Worm (Caenorhabditis elegans) whole organism, L2 larva: ENCODE data around the gene col-120.
"Not testable (repeated sequence)": the region's sequence is repeated elsewhere in the genome, so short reads cannot be mapped to it uniquely, and the experiment has no call there.

Source experiments
- C34F6.9 ChIP-seq: fragments of 150-350 bp; optimal IDR thresholded peaks from 2 replicates; lab custom pipeline; 2014; ENCODE audit warnings: missing biosample characterization, missing genetic modification characterization
- R02D3.7 ChIP-seq: fragments of 150-350 bp; optimal IDR thresholded peaks from 2 replicates; lab custom pipeline; 2014; ENCODE audit warnings: missing biosample characterization, missing genetic modification characterization
- Y55F3AM.14 ChIP-seq: fragments of 200-800 bp; sonication (Bioruptor generic); optimal IDR thresholded peaks from 2 replicates; lab custom pipeline; 2018; ENCODE audit warnings: mild to moderate bottlenecking, missing genetic modification characterization, missing compliant biosample characterization
- ZK546.5 ChIP-seq: sonication (generic microtip); optimal IDR thresholded peaks from 2 replicates; lab custom pipeline; 2017; ENCODE audit warnings: missing biosample characterization, missing genetic modification characterization
- aly-2 ChIP-seq: fragments of 150-350 bp; optimal IDR thresholded peaks from 2 replicates; lab custom pipeline; 2014; ENCODE audit warnings: missing biosample characterization, missing genetic modification characterization
- ceh-16 ChIP-seq: fragments of 150-350 bp; optimal IDR thresholded peaks from 2 replicates; lab custom pipeline; 2014; ENCODE audit warnings: missing biosample characterization, missing genetic modification characterization
- ceh-82 ChIP-seq: fragments of 150-350 bp; optimal IDR thresholded peaks from 2 replicates; lab custom pipeline; 2014; ENCODE audit warnings: missing biosample characterization, missing genetic modification characterization
- dmd-4 ChIP-seq: sonication (generic microtip); optimal IDR thresholded peaks from 2 replicates; lab custom pipeline; 2017; ENCODE audit warnings: missing biosample characterization, missing genetic modification characterization
- elt-1 ChIP-seq: fragments of 150-350 bp; optimal IDR thresholded peaks from 2 replicates; lab custom pipeline; 2014; ENCODE audit warnings: missing biosample characterization, missing genetic modification characterization
- lin-11 ChIP-seq: fragments of 150-350 bp; sonication (generic microtip); optimal IDR thresholded peaks from 2 replicates; lab custom pipeline; 2014; ENCODE audit warnings: missing biosample characterization, missing genetic modification characterization, inconsistent platforms, mixed read lengths
- lin-39 ChIP-seq: fragments of 150-350 bp; optimal IDR thresholded peaks from 2 replicates; lab custom pipeline; 2014; ENCODE audit warnings: missing biosample characterization, missing genetic modification reagents, missing genetic modification characterization
- mbf-1 ChIP-seq: sonication (generic microtip); optimal IDR thresholded peaks from 2 replicates; lab custom pipeline; 2017; ENCODE audit warnings: missing biosample characterization, missing genetic modification characterization
- nhr-10 ChIP-seq: sonication (generic microtip); optimal IDR thresholded peaks from 2 replicates; lab custom pipeline; 2017; ENCODE audit warnings: missing biosample characterization, missing genetic modification characterization
- nhr-11 ChIP-seq: fragments of 150-350 bp; optimal IDR thresholded peaks from 2 replicates; lab custom pipeline; 2014; ENCODE audit warnings: missing biosample characterization, missing genetic modification characterization
- nhr-12 ChIP-seq: fragments of 150-350 bp; optimal IDR thresholded peaks from 2 replicates; lab custom pipeline; 2014; ENCODE audit warnings: missing biosample characterization, missing genetic modification characterization
- nhr-129 ChIP-seq: fragments of 150-350 bp; optimal IDR thresholded peaks from 2 replicates; lab custom pipeline; 2014; ENCODE audit warnings: missing biosample characterization, missing genetic modification characterization
- nhr-21 ChIP-seq: fragments of 150-350 bp; optimal IDR thresholded peaks from 2 replicates; lab custom pipeline; 2014; ENCODE audit warnings: missing biosample characterization, missing genetic modification characterization
- nhr-237 ChIP-seq: fragments of 150-350 bp; optimal IDR thresholded peaks from 2 replicates; lab custom pipeline; 2014; ENCODE audit warnings: missing biosample characterization, missing genetic modification characterization
- nhr-25 ChIP-seq: fragments of 150-350 bp; sonication (generic microtip); optimal IDR thresholded peaks from 3 replicates; lab custom pipeline; 2014; ENCODE audit warnings: missing biosample characterization, missing genetic modification characterization
- nhr-6 ChIP-seq: fragments of 150-350 bp; optimal IDR thresholded peaks from 2 replicates; lab custom pipeline; 2014; ENCODE audit warnings: missing biosample characterization, missing genetic modification characterization
- sem-4 ChIP-seq: fragments of 150-350 bp; optimal IDR thresholded peaks from 2 replicates; lab custom pipeline; 2014; ENCODE audit warnings: missing biosample characterization, missing genetic modification reagents, missing genetic modification characterization
- skn-1 ChIP-seq: sonication (generic microtip); optimal IDR thresholded peaks from 2 replicates; lab custom pipeline; 2017; ENCODE audit warnings: missing biosample characterization, missing genetic modification characterization
- sma-3 ChIP-seq: sonication (generic microtip); optimal IDR thresholded peaks from 2 replicates; lab custom pipeline; 2016; ENCODE audit warnings: missing genetic modification reagents, missing genetic modification characterization, missing compliant biosample characterization
- sma-9 ChIP-seq, 2 experiments: fragments of 150-350 bp in 1 of 2; sonication (generic microtip) in 1 of 2; optimal IDR thresholded peaks; 2 replicates each; lab custom pipeline; 2014 to 2016; ENCODE audit warnings: missing genetic modification characterization in 2 of 2, mild to moderate bottlenecking in 1 of 2, missing biosample characterization in 1 of 2, missing compliant biosample characterization in 1 of 2, missing genetic modification reagents in 1 of 2, moderate library complexity in 1 of 2
- unc-39 ChIP-seq: fragments of 150-350 bp; optimal IDR thresholded peaks from 2 replicates; lab custom pipeline; 2014; ENCODE audit warnings: missing biosample characterization, missing genetic modification characterization
- unc-62 ChIP-seq: fragments of 150-350 bp; optimal IDR thresholded peaks from 2 replicates; lab custom pipeline; 2014; ENCODE audit warnings: missing biosample characterization, missing genetic modification reagents, missing genetic modification characterization
- ztf-11 ChIP-seq: sonication (generic microtip); optimal IDR thresholded peaks from 2 replicates; lab custom pipeline; 2017; ENCODE audit warnings: missing biosample characterization, missing genetic modification characterization
- ztf-4 ChIP-seq: fragments of 150-350 bp; optimal IDR thresholded peaks from 2 replicates; lab custom pipeline; 2014; ENCODE audit warnings: missing biosample characterization, missing genetic modification characterization

col-120 gene

DNA sequence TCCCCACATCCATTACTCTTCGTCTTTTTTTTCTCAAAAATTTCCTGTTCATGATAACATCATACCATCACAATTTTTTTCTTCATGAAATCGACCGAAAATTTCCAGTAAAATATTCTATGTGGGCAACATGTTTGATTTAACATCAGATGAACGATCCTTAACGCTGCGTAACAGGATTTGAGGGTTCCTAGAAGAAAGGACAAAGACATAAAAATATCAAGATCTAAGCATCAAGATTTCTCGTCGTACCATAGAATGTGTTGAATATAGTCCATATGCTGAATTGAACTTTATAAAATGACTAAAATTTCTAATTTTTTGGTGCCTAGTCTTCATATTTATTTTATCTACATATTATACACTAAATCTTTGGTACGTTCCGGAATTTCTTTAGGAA is 38.5 kb upstream of the col-120 start, which contains the start of gene F49C12.3:
Gene F49C12.3 (plus strand): TSS at position 301 of the 400 bp plus-strand sequence.
- TF ChIP-seq R02D3.7 (tag; lab: Kevin White, UChicago) (no peak), elt-1 (tag; lab: Kevin White, UChicago) (no peak), skn-1 (no peak), ceh-82 (tag; lab: Kevin White, UChicago) (no peak), unc-39 (tag; lab: Kevin White, UChicago) (no peak)
- TF ChIP-seq, all 48 proteins: peak for 0

DNA sequence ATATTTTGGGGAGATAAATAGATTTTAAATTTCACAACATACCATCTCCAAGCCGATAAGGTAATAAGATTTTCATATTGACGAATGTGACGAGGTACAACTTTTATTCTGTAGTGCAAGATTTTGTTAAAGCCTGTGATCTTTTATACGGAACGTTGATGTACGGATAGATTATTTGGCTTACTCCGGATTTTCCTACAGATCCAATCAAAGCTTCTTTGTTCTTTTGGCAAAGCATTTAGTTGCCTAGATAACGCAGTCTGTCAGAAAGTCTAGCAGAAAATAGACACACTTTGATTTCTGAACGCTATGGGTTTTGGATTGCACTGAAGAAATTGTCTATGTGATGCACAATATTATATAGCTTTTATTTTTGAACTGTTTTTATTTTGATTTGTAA is 37.6 kb upstream of the col-120 start, which contains the start of gene F49C12.2:
Gene F49C12.2 (minus strand): TSS at position 101 of the 400 bp plus-strand sequence.
- TF ChIP-seq Y55F3AM.14 (GFP tag; lab: Kevin White, UChicago) (no peak), mbf-1 (no peak), nhr-10 (tag; lab: Kevin White, UChicago) (no peak), unc-62 (GFP tag; lab: Kevin White, UChicago) (no peak), ceh-16 (tag; lab: Kevin White, UChicago) (no peak), lin-39 (tag; lab: Kevin White, UChicago) (no peak), ZK546.5 (tag; lab: Kevin White, UChicago) (no peak), sma-3 (GFP tag; lab: Kevin White, UChicago) (no peak), sma-9 (GFP tag; optimal IDR thresholded peaks at IDR 0.05; lab: Kevin White, UChicago) (no peak), sma-9 (tag; optimal IDR thresholded peaks at IDR 0.05; lab: Kevin White, UChicago) (no peak), nhr-21 (tag; lab: Kevin White, UChicago) (no peak)

ce11 chrIV:9296285-9296684 is 34.7 kb upstream of the col-120 start, which contains the start of gene F49C12.1:
Gene F49C12.1 (minus strand): TSS chrIV:9296354.
- no peak for TF ChIP-seq nhr-12 (tag; lab: Kevin White, UChicago)
- no peak for TF ChIP-seq ceh-16 (tag; lab: Kevin White, UChicago)
- TF ChIP-seq lin-11 (tag; lab: Kevin White, UChicago), result no peak
- TF ChIP-seq ztf-4 (tag; lab: Kevin White, UChicago), result no peak
- no peak for TF ChIP-seq aly-2 (tag; lab: Kevin White, UChicago)
- no peak for TF ChIP-seq nhr-6 (tag; lab: Kevin White, UChicago)
- no peak for TF ChIP-seq sma-9 (GFP tag; optimal IDR thresholded peaks at IDR 0.05; lab: Kevin White, UChicago)
- no peak for TF ChIP-seq sma-9 (tag; optimal IDR thresholded peaks at IDR 0.05; lab: Kevin White, UChicago)
- TF ChIP-seq nhr-237 (tag; lab: Kevin White, UChicago), result no peak
- no peak for TF ChIP-seq R02D3.7 (tag; lab: Kevin White, UChicago)
- no peak for TF ChIP-seq ceh-82 (tag; lab: Kevin White, UChicago)
- no peak for TF ChIP-seq dmd-4 (tag; lab: Kevin White, UChicago)
- TF ChIP-seq unc-62 (GFP tag; lab: Kevin White, UChicago), result no peak
- TF ChIP-seq C34F6.9 (tag; lab: Kevin White, UChicago), result no peak
- no peak for TF ChIP-seq nhr-25 (tag; lab: Kevin White, UChicago)
- TF ChIP-seq ztf-11 (tag; lab: Kevin White, UChicago), result no peak
- TF ChIP-seq skn-1, result no peak
- no peak for TF ChIP-seq nhr-21 (tag; lab: Kevin White, UChicago)
- TF ChIP-seq nhr-11 (tag; lab: Kevin White, UChicago), result no peak

ce11 chrIV:9293825-9294224 is 32.2 kb upstream of the col-120 start, which contains the start of gene nhr-264:
Gene nhr-264 (minus strand): TSS chrIV:9293925.
- TF ChIP-seq nhr-10, sem-4, R02D3.7 (tag; lab: Kevin White, UChicago): not testable (repeated sequence)
- TF ChIP-seq, all 48 proteins: peak for 0; not testable (repeated sequence) for 48

DNA sequence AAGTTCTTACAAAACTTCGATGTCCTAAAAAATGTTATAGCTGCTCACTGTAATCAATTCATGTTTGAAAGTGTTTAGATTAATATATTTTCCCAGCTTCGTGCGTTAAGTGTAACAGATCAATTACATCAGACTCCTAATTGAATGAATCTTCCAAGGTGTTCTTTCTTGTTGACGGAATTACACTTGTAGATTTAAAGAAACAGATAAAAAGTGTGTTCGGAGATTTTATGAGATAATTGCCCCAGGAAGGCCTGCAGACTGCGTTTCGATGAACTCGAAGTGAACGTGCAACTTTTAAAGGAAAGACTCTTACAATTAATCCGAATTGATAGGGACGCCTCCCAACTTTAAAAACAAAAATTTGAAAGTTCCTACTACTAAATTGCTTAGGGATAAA is 28.0 kb upstream of the col-120 start:
- TF ChIP-seq elt-1 (tag; lab: Kevin White, UChicago), result peak; percentile 73
- no peak for TF ChIP-seq nhr-129 (tag; lab: Kevin White, UChicago)

ce11 chrIV:9286305-9286704 is 24.7 kb upstream of the col-120 start, which contains the start of gene nhr-267:
Gene nhr-267 (minus strand): TSS chrIV:9286405.
- TF ChIP-seq nhr-12, nhr-237, nhr-10 (tag; lab: Kevin White, UChicago): not testable (repeated sequence)
